Fruit fly (Drosophila melanogaster) whole organism, wandering third instar larva: ENCODE data around the gene Srrm1.
A peak's percentile ranks its signal among the peaks of the same experiment; 100 is the strongest.

Experiments used
- CG32264 ChIP-seq: fragments of 200-800 bp; sonication (Bioruptor generic); optimal IDR thresholded peaks from 2 replicates; lab custom pipeline; 2016; ENCODE audit warnings: missing biosample characterization, missing genetic modification characterization
- CG9705 ChIP-seq: fragments of 200-800 bp; sonication (Bioruptor generic); optimal IDR thresholded peaks from 2 replicates; lab custom pipeline; 2018; ENCODE audit warnings: missing biosample characterization, mild to moderate bottlenecking, missing genetic modification characterization
- GATAd ChIP-seq: sonication (Bioruptor generic); optimal IDR thresholded peaks from 2 replicates; lab custom pipeline; 2016; ENCODE audit warnings: missing biosample characterization, missing genetic modification characterization
- Hr78 ChIP-seq: fragments of >200 bp; optimal IDR thresholded peaks from 2 replicates; lab custom pipeline; 2017; ENCODE audit warnings: missing biosample characterization, missing genetic modification characterization
- Rel ChIP-seq, 2 experiments: fragments of 200-800 bp; sonication (Bioruptor generic) in 1 of 2; optimal IDR thresholded peaks; 2 replicates in 1 of 2; 3 replicates in 1 of 2; lab custom pipeline; 2016 to 2019; ENCODE audit warnings: mild to moderate bottlenecking in 2 of 2, missing biosample characterization in 2 of 2, missing genetic modification characterization in 2 of 2, moderate library complexity in 1 of 2
- brk ChIP-seq: fragments of 200-800 bp; sonication (Bioruptor generic); optimal IDR thresholded peaks from 2 replicates; lab custom pipeline; 2016; ENCODE audit warnings: missing biosample characterization, mild to moderate bottlenecking, missing genetic modification characterization
- foxo ChIP-seq, 2 experiments: fragments of 200-800 bp; sonication (Bioruptor generic); optimal IDR thresholded peaks; 2 replicates in 1 of 2; 3 replicates in 1 of 2; lab custom pipeline; 2016 to 2017; ENCODE audit warnings: missing biosample characterization in 2 of 2, missing genetic modification characterization in 2 of 2
- h ChIP-seq: fragments of 200-800 bp; sonication (Bioruptor generic); optimal IDR thresholded peaks from 3 replicates; lab custom pipeline; 2016; ENCODE audit warnings: missing biosample characterization, mild to moderate bottlenecking, missing genetic modification characterization
- lola ChIP-seq: fragments of >200 bp; optimal IDR thresholded peaks from 2 replicates; lab custom pipeline; 2017; ENCODE audit warnings: missing biosample characterization, missing genetic modification characterization
- psq ChIP-seq: fragments of 200-800 bp; sonication (Bioruptor generic); optimal IDR thresholded peaks from 3 replicates; lab custom pipeline; 2017; ENCODE audit warnings: missing biosample characterization, mild to moderate bottlenecking, missing genetic modification characterization, moderate library complexity
- tai ChIP-seq: sonication (Bioruptor generic); optimal IDR thresholded peaks from 2 replicates; lab custom pipeline; 2016; ENCODE audit warnings: missing biosample characterization, missing genetic modification characterization
- woc ChIP-seq: sonication (Bioruptor generic); optimal IDR thresholded peaks from 2 replicates; lab custom pipeline; 2016; ENCODE audit warnings: missing biosample characterization, mild to moderate bottlenecking, missing genetic modification characterization

dm6 chr3L:13044335-13044814 is 7.8 kb downstream of the Srrm1 start, which contains the start of gene Syx13:
- no peak for TF ChIP-seq Hr78
- no peak for TF ChIP-seq tai (GFP tag; lab: Kevin White, UChicago)
- no peak for TF ChIP-seq CG9705 (GFP tag; lab: Kevin White, UChicago)
- no peak for TF ChIP-seq woc
- TF ChIP-seq lola, result no peak
- TF ChIP-seq foxo (GFP tag; optimal IDR thresholded peaks at IDR 0.05; lab: Kevin White, UChicago), result peak in 1 of 2 experiments; percentile 41
- no peak for TF ChIP-seq GATAd
- no peak for TF ChIP-seq Rel (GFP tag; optimal IDR thresholded peaks at IDR 0.05; lab: Kevin White, UChicago)
- peak; percentile 98 for TF ChIP-seq Rel (tag; optimal IDR thresholded peaks at IDR 0.05; lab: Kevin White, UChicago)
- TF ChIP-seq h (GFP tag; lab: Kevin White, UChicago), result peak; percentile 34
- TF ChIP-seq CG32264 (GFP tag; lab: Kevin White, UChicago), result no peak
- peak; percentile 60 for TF ChIP-seq psq
- TF ChIP-seq brk (GFP tag; lab: Kevin White, UChicago), result no peak
